Fruit fly (Drosophila melanogaster): ENCODE data around the gene lmgB.

Gene lmgB

dm6 chr2L:8552472-8552871 lies 24.1 kb upstream of the lmgB start:
- TF ChIP-seq CG12299 (tag; optimal IDR thresholded peaks at IDR 0.05) (no peak), CG12104 (GFP tag; optimal IDR thresholded peaks at IDR 0.05) (no peak), MESR4 (GFP tag; optimal IDR thresholded peaks at IDR 0.05) (no peak), danr (GFP tag; IDR thresholded peaks at IDR 0.05) (no peak), wor (GFP tag; IDR thresholded peaks at IDR 0.05) (no peak), Max (GFP tag; optimal IDR thresholded peaks at IDR 0.05) (peak; percentile 24), dmrt99B (tag; optimal IDR thresholded peaks at IDR 0.05) (peak; percentile 67), CG43689 (GFP tag; IDR thresholded peaks at IDR 0.05) (no peak), CG6813 (GFP tag; optimal IDR thresholded peaks at IDR 0.05) (no peak), pho (GFP tag; optimal IDR thresholded peaks at IDR 0.05) (no peak), CG30403 (GFP tag; optimal IDR thresholded peaks at IDR 0.05) (peak; percentile 14), dpn (GFP tag; optimal IDR thresholded peaks at IDR 0.05) (peak in 1 of 2 experiments; percentile 20), br (optimal IDR thresholded peaks at IDR 0.05) (no peak), emc (GFP tag; optimal IDR thresholded peaks at IDR 0.05) (no peak), CG10431 (GFP tag; optimal IDR thresholded peaks at IDR 0.05) (no peak), CG12071 (GFP tag; optimal IDR thresholded peaks at IDR 0.05) (no peak), lola (GFP tag; optimal IDR thresholded peaks at IDR 0.05) (peak in 1 of 3 experiments; percentile 42), CG13296 (GFP tag; optimal IDR thresholded peaks at IDR 0.05) (no peak), MBD-R2 (GFP tag; IDR thresholded peaks at IDR 0.05) (no peak), peb (GFP tag; IDR thresholded peaks at IDR 0.05) (no peak), wek (GFP tag; optimal IDR thresholded peaks at IDR 0.05) (no peak), her (GFP tag; optimal IDR thresholded peaks at IDR 0.05) (no peak), Med (GFP tag) (peak; percentile 15), unpg (GFP tag; optimal IDR thresholded peaks at IDR 0.05) (peak; percentile 63), Sry-β (GFP tag; optimal IDR thresholded peaks at IDR 0.05) (no peak), chn (GFP tag; optimal IDR thresholded peaks at IDR 0.05) (no peak), CG2199 (GFP tag; IDR thresholded peaks at IDR 0.05) (no peak), CG8478 (optimal IDR thresholded peaks at IDR 0.05) (no peak), CG5953 (GFP tag; IDR thresholded peaks at IDR 0.05) (0 out of 2 replicates have a peak, but pooled peaks have one; percentile 26), ftz-f1 (GFP tag; optimal IDR thresholded peaks at IDR 0.05) (no peak), CG17328 (GFP tag; IDR thresholded peaks at IDR 0.05) (peak; percentile 36; the same call in 1 of the 2 replicates), ssp (GFP tag; IDR thresholded peaks at IDR 0.05) (no peak), chm (GFP tag; IDR thresholded peaks at IDR 0.05) (no peak), CG7786 (GFP tag; optimal IDR thresholded peaks at IDR 0.05) (no peak), run (tag; optimal IDR thresholded peaks at IDR 0.05) (no peak), wdn (GFP tag; IDR thresholded peaks at IDR 0.05) (no peak), CG17359 (tag; optimal IDR thresholded peaks at IDR 0.05) (peak; percentile 47), CG30431 (GFP tag; optimal IDR thresholded peaks at IDR 0.05) (peak; percentile 16), Sry-δ (GFP tag; optimal IDR thresholded peaks at IDR 0.05) (no peak), fd64A (GFP tag; optimal IDR thresholded peaks at IDR 0.05) (no peak), CG1792 (GFP tag; optimal IDR thresholded peaks at IDR 0.05) (no peak), caup (GFP tag; optimal IDR thresholded peaks at IDR 0.05; ENCODE audit: severe bottlenecking) (no peak), sug (tag; optimal IDR thresholded peaks at IDR 0.05) (no peak), croc (GFP tag; conservative IDR thresholded peaks at IDR 0.05) (0 out of 3 replicates have a peak, but pooled peaks have one; percentile 33), bbx (GFP tag; IDR thresholded peaks at IDR 0.05; ENCODE audit: partially characterized antibody) (no peak), nau (GFP tag; optimal IDR thresholded peaks at IDR 0.05) (peak; percentile 13), CG31441 (GFP tag; IDR thresholded peaks at IDR 0.05) (peak; percentile 63), dan (GFP tag; IDR thresholded peaks at IDR 0.05) (no peak), pum (GFP tag; optimal IDR thresholded peaks at IDR 0.05) (no peak), vnd (GFP tag; IDR thresholded peaks at IDR 0.05; ENCODE audit: partially characterized antibody) (no peak), z (GFP tag; IDR thresholded peaks at IDR 0.05) (no peak), tgo (GFP tag; IDR thresholded peaks at IDR 0.05) (no peak)
